Fruit fly (Drosophila melanogaster): ENCODE data around the gene Try29F.

DNA sequence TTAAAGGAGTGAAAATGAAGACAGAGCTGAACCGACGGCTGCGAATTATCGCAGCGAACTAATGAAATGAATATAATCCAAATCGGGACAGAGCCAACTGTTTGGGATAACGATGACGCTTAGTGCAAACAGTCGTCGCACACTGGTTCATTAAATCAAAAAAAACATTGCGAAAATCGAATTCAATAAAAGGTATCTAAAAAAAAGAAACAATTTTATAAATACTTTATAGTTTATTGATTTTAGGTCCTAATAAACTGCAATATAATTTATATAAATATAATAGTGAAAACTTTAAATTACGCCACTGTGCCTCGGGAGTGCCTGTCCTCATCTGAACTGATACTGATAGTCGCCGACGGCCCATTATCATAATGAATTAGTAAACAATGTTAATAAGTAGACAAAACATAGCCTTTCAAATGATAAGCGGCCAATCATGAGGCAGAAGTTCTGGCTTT lies 39.3 kb upstream of the Try29F start, which contains the start of gene CG31886:
- TF ChIP-seq ttk (optimal IDR thresholded peaks at IDR 0.05) (no peak), psq (optimal IDR thresholded peaks at IDR 0.05) (no peak), Myc (optimal IDR thresholded peaks at IDR 0.05) (no peak), h (optimal IDR thresholded peaks at IDR 0.05) (no peak)

Data from Kc167 (cell line).